Worm (Caenorhabditis elegans) whole organism, mixed stage, embryonic: ENCODE measurements around the gene che-11.
A peak's percentile ranks its signal among the peaks of the same experiment; 100 is the strongest.

Source experiments
- M03D4.4 ChIP-seq: sonication (generic microtip); optimal IDR thresholded peaks from 2 replicates; lab custom pipeline; 2017; ENCODE audit warnings: mild to moderate bottlenecking, missing genetic modification characterization, missing compliant biosample characterization
- bed-3 ChIP-seq: fragments of 200-800 bp; sonication (Bioruptor generic); optimal IDR thresholded peaks from 3 replicates; lab custom pipeline; 2018; ENCODE audit warnings: mild to moderate bottlenecking, missing genetic modification characterization, moderate library complexity, missing compliant biosample characterization
- blmp-1 ChIP-seq: fragments of 150-350 bp; optimal IDR thresholded peaks from 2 replicates; lab custom pipeline; 2014; ENCODE audit warnings: missing biosample characterization, missing genetic modification characterization
- ceh-39 ChIP-seq: fragments of 150-350 bp; optimal IDR thresholded peaks from 2 replicates; lab custom pipeline; 2014; ENCODE audit warnings: missing biosample characterization, missing genetic modification characterization
- ceh-43 ChIP-seq: fragments of 200-800 bp; sonication (Bioruptor generic); optimal IDR thresholded peaks from 2 replicates; lab custom pipeline; 2018; ENCODE audit warnings: mild to moderate bottlenecking, missing genetic modification characterization, moderate library complexity, missing compliant biosample characterization
- ceh-83 ChIP-seq: fragments of 200-800 bp; sonication (Bioruptor generic); optimal IDR thresholded peaks from 2 replicates; lab custom pipeline; 2018; ENCODE audit warnings: mild to moderate bottlenecking, missing genetic modification characterization, missing compliant biosample characterization
- ces-1 ChIP-seq: fragments of 150-350 bp; optimal IDR thresholded peaks from 2 replicates; lab custom pipeline; 2014; ENCODE audit warnings: missing biosample characterization, missing genetic modification reagents, missing genetic modification characterization
- cnd-1 ChIP-seq: fragments of 200-800 bp; sonication (Bioruptor generic); optimal IDR thresholded peaks from 2 replicates; lab custom pipeline; 2018; ENCODE audit warnings: mild to moderate bottlenecking, missing genetic modification characterization, missing compliant biosample characterization
- drap-1 ChIP-seq: fragments of 200-800 bp; sonication (Bioruptor generic); optimal IDR thresholded peaks from 3 replicates; lab custom pipeline; 2018; ENCODE audit warnings: mild to moderate bottlenecking, missing genetic modification characterization, missing compliant biosample characterization
- elt-1 ChIP-seq: sonication (generic microtip); optimal IDR thresholded peaks from 2 replicates; lab custom pipeline; 2017; ENCODE audit warnings: missing genetic modification characterization, mild to moderate bottlenecking, missing compliant biosample characterization, antibody characterized with exemption, moderate library complexity, borderline replicate concordance; ENCODE audit not compliant: insufficient read depth
- flh-1 ChIP-seq: fragments of 200-800 bp; sonication (Bioruptor generic); optimal IDR thresholded peaks from 2 replicates; lab custom pipeline; 2018; ENCODE audit warnings: mild to moderate bottlenecking, missing genetic modification characterization, moderate library complexity, missing compliant biosample characterization
- ham-2 ChIP-seq: fragments of 200-800 bp; sonication (Bioruptor generic); optimal IDR thresholded peaks from 2 replicates; lab custom pipeline; 2018; ENCODE audit warnings: mild to moderate bottlenecking, missing genetic modification characterization, missing compliant biosample characterization
- hlh-1 ChIP-seq: fragments of 150-350 bp; optimal IDR thresholded peaks from 2 replicates; lab custom pipeline; 2014; ENCODE audit warnings: missing biosample characterization, missing genetic modification reagents, missing genetic modification characterization
- lin-13 ChIP-seq: fragments of 150-350 bp; optimal IDR thresholded peaks from 2 replicates; lab custom pipeline; 2014; ENCODE audit warnings: missing biosample characterization, missing genetic modification characterization
- lin-32 ChIP-seq: fragments of 200-800 bp; sonication (Bioruptor generic); optimal IDR thresholded peaks from 2 replicates; lab custom pipeline; 2018; ENCODE audit warnings: mild to moderate bottlenecking, missing genetic modification characterization, missing compliant biosample characterization
- lsy-2 ChIP-seq: fragments of 150-350 bp; optimal IDR thresholded peaks from 2 replicates; lab custom pipeline; 2014; ENCODE audit warnings: missing biosample characterization, missing genetic modification characterization
- mab-5 ChIP-seq: fragments of 150-350 bp; optimal IDR thresholded peaks from 2 replicates; lab custom pipeline; 2014; ENCODE audit warnings: missing biosample characterization, missing genetic modification characterization
- mep-1 ChIP-seq: fragments of 150-350 bp; optimal IDR thresholded peaks from 2 replicates; lab custom pipeline; 2017; ENCODE audit warnings: missing biosample characterization, missing genetic modification reagents, missing genetic modification characterization, inconsistent platforms
- mls-2 ChIP-seq: sonication (generic microtip); optimal IDR thresholded peaks from 2 replicates; lab custom pipeline; 2016; ENCODE audit warnings: mild to moderate bottlenecking, missing genetic modification characterization, moderate library complexity, missing compliant biosample characterization
- nhr-12 ChIP-seq: fragments of 150-350 bp; optimal IDR thresholded peaks from 2 replicates; lab custom pipeline; 2014; ENCODE audit warnings: missing biosample characterization, missing genetic modification characterization
- nhr-2 ChIP-seq: fragments of 150-350 bp; optimal IDR thresholded peaks from 2 replicates; lab custom pipeline; 2014; ENCODE audit warnings: missing biosample characterization, missing genetic modification characterization
- nhr-237 ChIP-seq: fragments of 150-350 bp; optimal IDR thresholded peaks from 2 replicates; lab custom pipeline; 2014; ENCODE audit warnings: missing biosample characterization, missing genetic modification characterization
- nhr-28 ChIP-seq: fragments of 150-350 bp; optimal IDR thresholded peaks from 2 replicates; lab custom pipeline; 2014; ENCODE audit warnings: missing biosample characterization, missing genetic modification characterization
- nhr-76 ChIP-seq: sonication (generic microtip); optimal IDR thresholded peaks from 2 replicates; lab custom pipeline; 2017; ENCODE audit warnings: missing biosample characterization, missing genetic modification characterization
- pha-4 ChIP-seq: fragments of 150-350 bp; optimal IDR thresholded peaks from 2 replicates; lab custom pipeline; 2018; ENCODE audit warnings: missing biosample characterization, missing genetic modification reagents, missing genetic modification characterization
- sem-2 ChIP-seq: fragments of 200-800 bp; sonication (Bioruptor generic); optimal IDR thresholded peaks from 2 replicates; lab custom pipeline; 2018; ENCODE audit warnings: mild to moderate bottlenecking, missing genetic modification characterization, missing compliant biosample characterization
- snpc-4 ChIP-seq: fragments of 150-350 bp; optimal IDR thresholded peaks from 2 replicates; lab custom pipeline; 2014; ENCODE audit warnings: missing biosample characterization, missing genetic modification characterization
- unc-39 ChIP-seq: fragments of 150-350 bp; optimal IDR thresholded peaks from 2 replicates; lab custom pipeline; 2014; ENCODE audit warnings: missing biosample characterization, missing genetic modification characterization
- unc-62 ChIP-seq: fragments of 150-350 bp; optimal IDR thresholded peaks from 2 replicates; lab custom pipeline; 2014; ENCODE audit warnings: missing biosample characterization, missing genetic modification reagents, missing genetic modification characterization

Gene che-11

DNA sequence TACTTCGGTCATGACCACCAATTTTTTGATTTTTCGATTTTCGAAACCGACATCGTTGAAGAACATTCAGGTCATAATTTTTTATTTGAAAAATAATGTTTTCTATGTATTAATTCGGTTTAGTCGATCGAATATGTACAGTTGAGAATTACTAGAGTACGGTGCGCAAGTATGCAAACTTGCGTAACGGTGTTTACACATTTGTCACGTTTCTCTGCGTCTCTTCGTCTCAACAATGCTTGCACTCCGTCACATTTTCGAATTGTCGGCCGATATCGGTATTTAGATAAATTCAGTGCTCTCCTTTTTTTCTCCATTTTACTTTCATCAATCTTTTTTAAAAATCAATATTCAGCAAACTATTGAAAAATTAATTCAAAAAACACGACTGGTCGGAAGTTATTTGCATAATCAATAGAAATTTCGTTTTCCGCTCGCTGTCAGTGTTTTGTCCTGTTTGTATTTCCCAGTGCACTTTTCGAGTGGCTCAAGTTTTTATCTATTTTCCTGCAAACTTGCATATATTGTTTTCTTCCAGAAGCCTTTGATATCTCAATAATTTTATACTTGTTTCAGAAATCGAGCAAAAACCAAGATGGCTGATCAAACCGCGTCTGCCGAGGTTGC lies 40.5 kb upstream of the che-11 start, which contains the start of gene dpy-30:
dpy-30 (plus strand) TSS at position 577 of the 627 bp plus-strand sequence.
- TF ChIP-seq lin-32 (GFP tag; lab: Kevin White, UChicago) (no peak), cnd-1 (tag; lab: Kevin White, UChicago) (no peak), pha-4 (peak; percentile 89), lsy-2 (tag; lab: Kevin White, UChicago) (peak; percentile 95), ces-1 (GFP tag; lab: Kevin White, UChicago) (peak; percentile 55), ham-2 (no peak), mep-1 (tag; lab: Kevin White, UChicago) (peak; percentile 42), lin-13 (tag; lab: Kevin White, UChicago) (peak; percentile 52), unc-62 (GFP tag; lab: Kevin White, UChicago) (no peak), nhr-12 (no peak), ceh-39 (tag; lab: Kevin White, UChicago) (peak; percentile 74), drap-1 (GFP tag; lab: Kevin White, UChicago) (no peak), nhr-237 (peak; percentile 35)

DNA sequence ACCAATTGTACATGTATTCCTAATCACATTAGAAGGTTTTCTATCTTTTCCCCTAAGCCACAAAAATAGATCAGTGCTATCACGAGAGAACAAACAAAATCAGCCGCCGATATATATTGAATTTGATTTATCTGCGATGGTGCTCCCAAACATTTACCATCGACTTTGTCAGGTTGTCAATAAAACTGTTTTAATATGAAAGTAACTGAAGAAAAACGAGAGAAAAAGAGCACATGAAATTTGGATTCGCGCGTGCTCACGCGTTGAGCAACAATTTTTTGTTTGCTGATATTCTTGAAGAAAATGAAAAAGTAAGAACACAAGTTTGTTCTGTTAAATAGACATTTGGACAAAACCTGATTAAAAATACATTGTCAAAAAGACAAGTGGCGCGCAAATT lies 38.3 kb upstream of the che-11 start:
- no peak for TF ChIP-seq lsy-2 (tag; lab: Kevin White, UChicago)

ce11 chrV:12187344-12187743 lies 36.8 kb upstream of the che-11 start, which contains the start of gene ZK863.8:
ZK863.8 (minus strand) TSS chrV:12187516.
- TF ChIP-seq elt-1 (tag; lab: Kevin White, UChicago) (no peak), bed-3 (GFP tag; lab: Kevin White, UChicago) (no peak), lsy-2 (tag; lab: Kevin White, UChicago) (no peak), pha-4 (no peak), nhr-76 (tag; lab: Kevin White, UChicago) (no peak), sem-2 (GFP tag; lab: Kevin White, UChicago) (no peak)
- TF ChIP-seq, all 35 proteins: peak for 0

DNA sequence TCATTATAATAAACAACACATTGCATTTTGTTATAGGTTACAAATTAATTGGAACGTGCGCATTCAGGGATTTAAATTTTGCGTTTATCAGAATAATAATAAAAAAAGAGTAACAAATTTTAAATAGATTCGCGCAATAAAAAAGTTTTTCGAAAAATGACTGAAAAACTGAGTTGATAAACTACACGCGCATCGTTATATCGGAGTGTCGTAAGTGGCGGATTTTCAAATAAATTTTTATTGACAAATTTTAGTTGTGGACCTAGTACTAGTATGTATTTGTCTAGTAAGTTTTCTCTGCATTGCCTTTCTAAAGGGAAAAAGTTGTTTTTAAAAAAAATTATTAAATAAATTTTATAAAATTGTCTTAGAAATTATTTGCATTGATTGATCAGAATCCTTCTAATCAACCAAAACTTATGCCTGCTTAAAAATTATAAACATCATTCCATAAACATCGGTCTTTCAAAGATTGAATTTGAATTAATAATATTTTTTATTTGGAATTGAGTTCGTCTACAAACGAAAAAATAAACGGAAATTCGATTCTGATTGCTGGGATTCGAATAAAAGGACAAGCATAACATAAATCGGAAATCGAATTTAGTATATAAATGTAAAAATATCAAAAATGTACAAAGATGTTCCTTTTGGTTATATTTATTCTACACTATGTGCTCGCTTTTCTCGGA lies 33.9 kb upstream of the che-11 start, which contains the start of gene srd-4:
srd-4 (plus strand) TSS at position 642 of the 692 bp plus-strand sequence.
- TF ChIP-seq lin-13 (tag; lab: Kevin White, UChicago) (no peak), snpc-4 (tag; lab: Kevin White, UChicago) (no peak), nhr-76 (tag; lab: Kevin White, UChicago) (no peak), mab-5 (no peak), elt-1 (tag; lab: Kevin White, UChicago) (no peak), pha-4 (peak; percentile 15), cnd-1 (tag; lab: Kevin White, UChicago) (no peak), mls-2 (tag; lab: Kevin White, UChicago) (no peak), lsy-2 (tag; lab: Kevin White, UChicago) (peak; percentile 39)

DNA sequence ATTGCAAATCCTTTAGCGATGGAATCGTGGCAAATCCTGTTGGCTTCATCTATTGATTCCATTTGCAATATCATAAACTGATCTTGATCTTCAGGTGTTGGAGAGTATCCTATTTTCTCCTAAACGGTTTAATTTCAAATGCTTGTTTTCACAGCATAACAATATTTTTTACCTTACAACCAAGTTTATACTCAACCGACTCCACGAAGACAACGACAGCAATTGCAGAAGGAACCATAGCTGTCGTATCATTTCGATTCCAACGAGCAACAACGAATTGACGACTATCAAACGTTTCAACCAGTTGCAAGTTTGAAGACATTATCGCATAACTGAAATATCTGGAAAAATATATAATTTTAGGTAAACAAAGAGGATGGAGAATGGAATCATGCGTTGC lies 33.3 kb upstream of the che-11 start, which contains the start of gene usip-1:
usip-1 (minus strand) TSS at position 341 of the 400 bp plus-strand sequence.
- no peak for TF ChIP-seq mls-2 (tag; lab: Kevin White, UChicago)
- TF ChIP-seq mab-5 = no peak
- no peak for TF ChIP-seq ceh-43 (GFP tag; lab: Kevin White, UChicago)
- no peak for TF ChIP-seq hlh-1 (tag; lab: Kevin White, UChicago)
- TF ChIP-seq nhr-2 (tag; lab: Kevin White, UChicago) = no peak
- no peak for TF ChIP-seq lsy-2 (tag; lab: Kevin White, UChicago)
- TF ChIP-seq ces-1 (GFP tag; lab: Kevin White, UChicago) = no peak
- TF ChIP-seq pha-4 = no peak
- TF ChIP-seq drap-1 (GFP tag; lab: Kevin White, UChicago) = no peak
- no peak for TF ChIP-seq blmp-1 (tag; lab: Kevin White, UChicago)
- no peak for TF ChIP-seq nhr-28
- no peak for TF ChIP-seq unc-39 (tag; lab: Kevin White, UChicago)
- TF ChIP-seq flh-1 (GFP tag; lab: Kevin White, UChicago) = no peak

- TF ChIP-seq ces-1 (GFP tag; lab: Kevin White, UChicago) = no peak
- TF ChIP-seq mls-2 (tag; lab: Kevin White, UChicago) = no peak
- no peak for TF ChIP-seq nhr-12
- no peak for TF ChIP-seq lin-13 (tag; lab: Kevin White, UChicago)
- TF ChIP-seq flh-1 (GFP tag; lab: Kevin White, UChicago) = no peak
- TF ChIP-seq unc-62 (GFP tag; lab: Kevin White, UChicago) = no peak
- no peak for TF ChIP-seq ceh-83 (GFP tag; lab: Kevin White, UChicago)
- no peak for TF ChIP-seq ceh-39 (tag; lab: Kevin White, UChicago)
- TF ChIP-seq bed-3 (GFP tag; lab: Kevin White, UChicago) = no peak
- no peak for TF ChIP-seq hlh-1 (tag; lab: Kevin White, UChicago)
- TF ChIP-seq lin-32 (GFP tag; lab: Kevin White, UChicago) = no peak
- TF ChIP-seq M03D4.4 (tag; lab: Kevin White, UChicago) = no peak
These were observed 30.8 kb upstream of the che-11 start, which contains the start of gene elpc-3 for ce11 chrV:12181310-12181709. elpc-3 (minus strand) TSS chrV:12181410.
